Worm (Caenorhabditis elegans): Measurements from ENCODE around the gene psmd-9.

psmd-9 gene

ce11 chrII:6913309-6913708 lies 11.4 kb downstream of the psmd-9 start, which contains the start of gene cyn-10 (continued):
- no peak for TF ChIP-seq snpc-1.3 (tag; optimal IDR thresholded peaks at IDR 0.05; ENCODE audit: insufficient read depth)
- no peak for TF ChIP-seq D2030.7 (GFP tag; IDR thresholded peaks at IDR 0.05)
- peak; percentile 71 for TF ChIP-seq F22D6.2 (tag; optimal IDR thresholded peaks at IDR 0.05)
- TF ChIP-seq somi-1 (GFP tag; optimal IDR thresholded peaks at IDR 0.05) = no peak
- no peak for TF ChIP-seq tbp1 (GFP tag; optimal IDR thresholded peaks at IDR 0.05)
- no peak for TF ChIP-seq F37B4.10 (GFP tag; IDR thresholded peaks at IDR 0.05)
- no peak for TF ChIP-seq mes-4 (tag; optimal IDR thresholded peaks at IDR 0.05)
- peak; percentile 56 for TF ChIP-seq F10E7.11 (tag; optimal IDR thresholded peaks at IDR 0.05)
- TF ChIP-seq rcor-1 (GFP tag; IDR thresholded peaks at IDR 0.05) = peak; percentile 72
- no peak for TF ChIP-seq aptf-2 (GFP tag; conservative IDR thresholded peaks at IDR 0.05)
- TF ChIP-seq hlh-12 (tag; optimal IDR thresholded peaks at IDR 0.05) = no peak
- TF ChIP-seq nhr-27 (tag; optimal IDR thresholded peaks at IDR 0.05) = no peak
- no peak for TF ChIP-seq chd-7 (tag; optimal IDR thresholded peaks at IDR 0.05)
- peak; percentile 84 for TF ChIP-seq unc-130 (GFP tag; optimal IDR thresholded peaks at IDR 0.05)
- TF ChIP-seq ceh-79 (tag; optimal IDR thresholded peaks at IDR 0.05) = no peak
- no peak for TF ChIP-seq madf-6 (GFP tag; IDR thresholded peaks at IDR 0.05)
- TF ChIP-seq him-1 (tag; optimal IDR thresholded peaks at IDR 0.05) = peak; percentile 73
- TF ChIP-seq lin-40 (tag; optimal IDR thresholded peaks at IDR 0.05) = peak; percentile 53
- TF ChIP-seq bed-2 (GFP tag; IDR thresholded peaks at IDR 0.05) = peak; percentile 82; the same call in 1 of the 2 replicates
- TF ChIP-seq die-1 (tag; optimal IDR thresholded peaks at IDR 0.05) = no peak
- no peak for TF ChIP-seq F55B11.4 (tag; optimal IDR thresholded peaks at IDR 0.05; ENCODE audit: borderline replicate concordance, insufficient read depth)
- TF ChIP-seq repo-1 (tag; optimal IDR thresholded peaks at IDR 0.05) = no peak
- TF ChIP-seq mel-28 (tag; optimal IDR thresholded peaks at IDR 0.05; ENCODE audit: borderline replicate concordance) = no peak
- TF ChIP-seq mcd-1 (GFP tag; IDR thresholded peaks at IDR 0.05) = peak; percentile 84
- TF ChIP-seq egl-18 (GFP tag; IDR thresholded peaks at IDR 0.05) = 0 out of 2 replicates have a peak, but pooled peaks have one; percentile 54
- no peak for TF ChIP-seq tlf-1 (GFP tag; optimal IDR thresholded peaks at IDR 0.05)
- TF ChIP-seq F49E8.2 (tag; optimal IDR thresholded peaks at IDR 0.05; ENCODE audit: insufficient read depth) = no peak
- TF ChIP-seq hmg-1.2 (GFP tag; IDR thresholded peaks at IDR 0.05) = no peak
- TF ChIP-seq snpc-1.1 (tag; optimal IDR thresholded peaks at IDR 0.05; ENCODE audit: insufficient read depth) = no peak
- TF ChIP-seq ztf-6 (GFP tag; IDR thresholded peaks at IDR 0.05) = no peak
- TF ChIP-seq B0336.3 (GFP tag; IDR thresholded peaks at IDR 0.05) = no peak
- peak; percentile 92 for TF ChIP-seq ZK185.1 (tag; optimal IDR thresholded peaks at IDR 0.05; ENCODE audit: poor library complexity, severe bottlenecking)
- no peak for TF ChIP-seq cebp-1 (GFP tag; IDR thresholded peaks at IDR 0.05)
- no peak for TF ChIP-seq cebp-1 (tag; optimal IDR thresholded peaks at IDR 0.05)
- TF ChIP-seq atf-7 (tag; optimal IDR thresholded peaks at IDR 0.05) = peak; percentile 21
- no peak for TF ChIP-seq B0261.1 (tag; optimal IDR thresholded peaks at IDR 0.05)
- no peak for TF ChIP-seq egl-44 (GFP tag; IDR thresholded peaks at IDR 0.05)
- peak; percentile 65; the same call in 1 of the 2 replicates for TF ChIP-seq nfyb-1 (GFP tag; IDR thresholded peaks at IDR 0.05)
- no peak for TF ChIP-seq athp-1 (tag; optimal IDR thresholded peaks at IDR 0.05)
- TF ChIP-seq ekl-4 (GFP tag; IDR thresholded peaks at IDR 0.05) = peak; percentile 78
- TF ChIP-seq B0019.2 (GFP tag; conservative IDR thresholded peaks at IDR 0.05) = peak; percentile 68; the same call in 1 of the 2 replicates
- peak; percentile 39 for TF ChIP-seq xnd-1 (tag; optimal IDR thresholded peaks at IDR 0.05)
- TF ChIP-seq let-526 (GFP tag; IDR thresholded peaks at IDR 0.05) = peak; percentile 86; the same call in 1 of the 2 replicates
- TF ChIP-seq nhr-120 (GFP tag; IDR thresholded peaks at IDR 0.05) = no peak
- peak; percentile 94 for TF ChIP-seq lin-54 (GFP tag; optimal IDR thresholded peaks at IDR 0.05)

Data from whole organism, young adult.